Fruit fly (Drosophila melanogaster) Kc167 (cell line): ENCODE measurements around the gene CG6414.

Source experiments
- Myc ChIP-seq: fragments of >200 bp; optimal IDR thresholded peaks from 2 replicates; lab custom pipeline; 2017; ENCODE audit warnings: missing external identifiers
- insv ChIP-seq: fragments of >200 bp; optimal IDR thresholded peaks from 3 replicates; lab custom pipeline; 2018; ENCODE audit warnings: missing external identifiers

- TF ChIP-seq insv (no peak), Myc (lab: Kevin White, UChicago) (no peak)
These were observed 41.7 kb upstream of the CG6414 start for dm6 chrX:4012844-4013243.
